Fruit fly (Drosophila melanogaster) whole organism, prepupa: ENCODE measurements around the gene CheB93a.
A peak's percentile ranks its signal among the peaks of the same experiment; 100 is the strongest.

ENCODE experiments used
- CG10669 ChIP-seq: fragments of 200-800 bp; sonication (Bioruptor generic); optimal IDR thresholded peaks from 3 replicates; lab custom pipeline; 2018; ENCODE audit warnings: missing biosample characterization, mild to moderate bottlenecking, missing genetic modification characterization, moderate library complexity
- CG11294 ChIP-seq: fragments of 200-800 bp; sonication (Bioruptor generic); IDR thresholded peaks from 2 replicates; pipeline ENCODE4 v1.3.6; 2022; ENCODE audit warnings: missing biosample characterization, missing genetic modification characterization
- CG11762 ChIP-seq: fragments of 200-800 bp; sonication (Bioruptor generic); optimal IDR thresholded peaks from 3 replicates; lab custom pipeline; 2016; ENCODE audit warnings: missing biosample characterization, missing genetic modification characterization; ENCODE audit not compliant: insufficient read depth
- CG11902 ChIP-seq: fragments of 200-800 bp; sonication (Bioruptor generic); optimal IDR thresholded peaks from 3 replicates; lab custom pipeline; 2016; ENCODE audit warnings: missing biosample characterization, missing genetic modification characterization
- CG1621 ChIP-seq: fragments of 200-800 bp; sonication (Bioruptor generic); optimal IDR thresholded peaks from 3 replicates; lab custom pipeline; 2018; ENCODE audit warnings: missing biosample characterization, mild to moderate bottlenecking, missing genetic modification characterization
- CG3032 ChIP-seq: fragments of 200-800 bp; optimal IDR thresholded peaks from 2 replicates; lab custom pipeline; 2019; ENCODE audit warnings: missing biosample characterization, mild to moderate bottlenecking, missing genetic modification characterization, moderate library complexity
- CG31627 ChIP-seq: fragments of 200-800 bp; sonication (Bioruptor generic); optimal IDR thresholded peaks from 3 replicates; lab custom pipeline; 2016; ENCODE audit warnings: missing biosample characterization, missing genetic modification characterization
- CG34406 ChIP-seq: fragments of 200-800 bp; sonication (Bioruptor generic); optimal IDR thresholded peaks from 3 replicates; lab custom pipeline; 2016; ENCODE audit warnings: missing biosample characterization, missing genetic modification characterization
- CG4318 ChIP-seq: fragments of 200-800 bp; sonication (Bioruptor generic); optimal IDR thresholded peaks from 3 replicates; lab custom pipeline; 2017; ENCODE audit warnings: missing biosample characterization, mild to moderate bottlenecking, missing genetic modification characterization
- CG6163 ChIP-seq: fragments of 200-800 bp; sonication (Bioruptor generic); IDR thresholded peaks from 3 replicates; pipeline ENCODE4 v1.3.6; 2022; ENCODE audit warnings: missing biosample characterization, missing genetic modification characterization
- CG6792 ChIP-seq: fragments of 200-800 bp; sonication (Bioruptor generic); optimal IDR thresholded peaks from 3 replicates; lab custom pipeline; 2016; ENCODE audit warnings: missing biosample characterization, missing genetic modification characterization
- CG6808 ChIP-seq: fragments of 200-800 bp; sonication (Bioruptor generic); optimal IDR thresholded peaks from 3 replicates; lab custom pipeline; 2017; ENCODE audit warnings: missing biosample characterization, missing genetic modification characterization, mild to moderate bottlenecking, moderate library complexity, missing genetic modification reagents
- CG6854 ChIP-seq: fragments of 200-800 bp; sonication (Bioruptor generic); optimal IDR thresholded peaks from 2 replicates; lab custom pipeline; 2017; ENCODE audit warnings: missing biosample characterization, mild to moderate bottlenecking, missing genetic modification characterization
- CG8119 ChIP-seq: fragments of 200-800 bp; sonication (Bioruptor generic); IDR thresholded peaks from 3 replicates; pipeline ENCODE4 v1.3.6; 2022; ENCODE audit warnings: missing biosample characterization, missing genetic modification characterization
- CG9139 ChIP-seq: fragments of 200-800 bp; sonication (Bioruptor generic); optimal IDR thresholded peaks from 3 replicates; lab custom pipeline; 2017; ENCODE audit warnings: missing biosample characterization, mild to moderate bottlenecking, missing genetic modification characterization
- Eip78C ChIP-seq: fragments of 200-800 bp; sonication (Bioruptor generic); peaks from one replicate; lab custom pipeline; 2016; ENCODE audit warnings: missing biosample characterization, missing genetic modification characterization
- Ets21C ChIP-seq: fragments of 200-800 bp; sonication (Bioruptor generic); optimal IDR thresholded peaks from 3 replicates; lab custom pipeline; 2016; ENCODE audit warnings: missing biosample characterization, missing genetic modification characterization
- Ets96B ChIP-seq: fragments of 200-800 bp; optimal IDR thresholded peaks from 2 replicates; lab custom pipeline; 2019; ENCODE audit warnings: missing biosample characterization, mild to moderate bottlenecking, missing genetic modification characterization, moderate library complexity
- Gug ChIP-seq: fragments of 200-800 bp; sonication (Bioruptor generic); IDR thresholded peaks from 2 replicates; pipeline ENCODE4 v1.3.6; 2022; ENCODE audit warnings: missing biosample characterization, missing genetic modification characterization
- Hr38 ChIP-seq: sonication (Bioruptor generic); optimal IDR thresholded peaks from 2 replicates; lab custom pipeline; 2016; ENCODE audit warnings: missing biosample characterization, missing genetic modification characterization
- Hr4 ChIP-seq: fragments of 200-800 bp; sonication (Bioruptor generic); optimal IDR thresholded peaks from 3 replicates; lab custom pipeline; 2016; ENCODE audit warnings: missing biosample characterization, missing genetic modification characterization
- Lpt ChIP-seq: fragments of 200-800 bp; sonication (Bioruptor generic); optimal IDR thresholded peaks from 3 replicates; lab custom pipeline; 2016; ENCODE audit warnings: missing biosample characterization, missing genetic modification characterization
- OdsH ChIP-seq: fragments of 200-800 bp; sonication (Bioruptor generic); optimal IDR thresholded peaks from 3 replicates; lab custom pipeline; 2016; ENCODE audit warnings: missing biosample characterization, missing genetic modification characterization
- Smox ChIP-seq: fragments of 200-800 bp; sonication (Bioruptor generic); optimal IDR thresholded peaks from 3 replicates; lab custom pipeline; 2016; ENCODE audit warnings: missing biosample characterization, missing genetic modification characterization
- Sox102F ChIP-seq: fragments of 200-800 bp; sonication (Bioruptor generic); optimal IDR thresholded peaks from 2 replicates; lab custom pipeline; 2016; ENCODE audit warnings: missing biosample characterization, mild to moderate bottlenecking, missing genetic modification characterization
- Sox15 ChIP-seq: fragments of 200-800 bp; sonication (Bioruptor generic); optimal IDR thresholded peaks from 3 replicates; lab custom pipeline; 2016; ENCODE audit warnings: missing biosample characterization, missing genetic modification characterization
- achi ChIP-seq: fragments of 200-800 bp; sonication (Bioruptor generic); optimal IDR thresholded peaks from 3 replicates; lab custom pipeline; 2016; ENCODE audit warnings: missing biosample characterization, missing genetic modification characterization
- acj6 ChIP-seq: fragments of 200-800 bp; sonication (Bioruptor generic); optimal IDR thresholded peaks from 3 replicates; lab custom pipeline; 2016; ENCODE audit warnings: missing biosample characterization, missing genetic modification characterization
- cyc ChIP-seq: fragments of 200-800 bp; sonication (Bioruptor generic); optimal IDR thresholded peaks from 3 replicates; lab custom pipeline; 2016; ENCODE audit warnings: missing biosample characterization, missing genetic modification characterization
- dsx ChIP-seq: fragments of 200-800 bp; optimal IDR thresholded peaks from 3 replicates; lab custom pipeline; 2019; ENCODE audit warnings: missing biosample characterization, mild to moderate bottlenecking, missing genetic modification characterization, moderate library complexity; ENCODE audit not compliant: poor library complexity, severe bottlenecking
- esn ChIP-seq: fragments of 200-800 bp; sonication (Bioruptor generic); optimal IDR thresholded peaks from 2 replicates; lab custom pipeline; 2016; ENCODE audit warnings: missing biosample characterization, mild to moderate bottlenecking, missing genetic modification characterization, moderate library complexity
- fd59A ChIP-seq: fragments of 200-800 bp; sonication (Bioruptor generic); optimal IDR thresholded peaks from 2 replicates; lab custom pipeline; 2017; ENCODE audit warnings: missing biosample characterization, mild to moderate bottlenecking, missing genetic modification characterization, missing genetic modification reagents
- fd85E ChIP-seq: fragments of 200-800 bp; sonication (Bioruptor generic); optimal IDR thresholded peaks from 3 replicates; lab custom pipeline; 2016; ENCODE audit warnings: missing biosample characterization, missing genetic modification characterization
- fkh ChIP-seq: fragments of 200-800 bp; sonication (Bioruptor generic); optimal IDR thresholded peaks from 3 replicates; lab custom pipeline; 2017; ENCODE audit warnings: missing biosample characterization, mild to moderate bottlenecking, missing genetic modification characterization, moderate library complexity
- lz ChIP-seq: fragments of 200-800 bp; sonication (Bioruptor generic); optimal IDR thresholded peaks from 3 replicates; lab custom pipeline; 2016; ENCODE audit warnings: missing biosample characterization, missing genetic modification characterization
- pdm3 ChIP-seq: fragments of 200-800 bp; sonication (Bioruptor generic); optimal IDR thresholded peaks from 3 replicates; lab custom pipeline; 2016; ENCODE audit warnings: missing biosample characterization, missing genetic modification characterization
- salr ChIP-seq, 2 experiments: fragments of 200-800 bp; sonication (Bioruptor generic); optimal IDR thresholded peaks; 3 replicates each; lab custom pipeline; 2016 to 2018; ENCODE audit warnings: missing biosample characterization in 2 of 2, missing genetic modification characterization in 2 of 2, mild to moderate bottlenecking in 1 of 2
- ss ChIP-seq, 2 experiments: fragments of 200-800 bp; sonication (Bioruptor generic); optimal IDR thresholded peaks; 2 replicates in 1 of 2; 3 replicates in 1 of 2; lab custom pipeline; 2017 to 2018; ENCODE audit warnings: mild to moderate bottlenecking in 2 of 2, missing biosample characterization in 2 of 2, missing genetic modification characterization in 2 of 2, moderate library complexity in 1 of 2
- svp ChIP-seq: fragments of 200-800 bp; sonication (Bioruptor generic); peaks from one replicate; lab custom pipeline; 2016; ENCODE audit warnings: missing biosample characterization, missing genetic modification characterization
- topi ChIP-seq: fragments of 200-800 bp; sonication (Bioruptor generic); optimal IDR thresholded peaks from 3 replicates; lab custom pipeline; 2016; ENCODE audit warnings: missing biosample characterization, missing genetic modification characterization
- vri ChIP-seq: fragments of 200-800 bp; sonication (Bioruptor generic); optimal IDR thresholded peaks from 3 replicates; lab custom pipeline; 2016; ENCODE audit warnings: missing biosample characterization, mild to moderate bottlenecking, missing genetic modification characterization

Gene CheB93a

DNA sequence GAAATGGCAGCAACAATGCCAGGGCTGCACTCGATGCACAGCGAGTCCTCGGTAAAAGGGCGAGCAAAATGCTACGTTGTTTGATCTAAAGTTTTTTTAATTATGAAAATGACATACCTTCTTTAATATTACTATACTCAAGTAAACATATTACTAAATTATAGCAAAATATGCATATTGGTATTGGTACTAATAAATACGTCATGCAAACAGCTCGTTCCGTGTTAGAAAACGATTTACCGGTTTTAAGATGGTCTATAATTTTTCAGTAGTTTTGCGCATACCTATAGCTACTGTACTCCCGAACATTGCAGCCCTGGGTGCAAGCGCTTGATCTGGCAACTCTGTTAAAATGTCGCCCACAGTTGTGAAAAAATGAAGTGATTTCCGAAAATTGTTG lies 42.0 kb upstream of the CheB93a start (continued):
- TF ChIP-seq Gug (GFP tag; lab: Robert Waterston, UW) (peak; percentile 94), CG9139 (peak; percentile 87), CG6163 (GFP tag; lab: Robert Waterston, UW) (no peak; the same call in 1 of the 3 replicates), fkh (no peak), topi (GFP tag; lab: Kevin White, UChicago) (peak; percentile 96), pdm3 (GFP tag; lab: Kevin White, UChicago) (peak; percentile 98), Sox102F (GFP tag; lab: Kevin White, UChicago) (peak; percentile 95), fd59A (GFP tag; lab: Kevin White, UChicago) (peak; percentile 96), CG4318 (GFP tag; lab: Kevin White, UChicago) (peak; percentile 94), Ets96B (tag; lab: Kevin White, UChicago) (peak; percentile 93), Eip78C (GFP tag; lab: Kevin White, UChicago) (peak; percentile 99), CG1621 (peak; percentile 90), Hr38 (peak; percentile 43), acj6 (GFP tag; lab: Kevin White, UChicago) (peak; percentile 98), CG34406 (GFP tag; lab: Kevin White, UChicago) (peak; percentile 94), Ets21C (GFP tag; lab: Kevin White, UChicago) (peak; percentile 96), Hr4 (GFP tag; lab: Kevin White, UChicago) (peak; percentile 98), CG8119 (GFP tag; lab: Robert Waterston, UW) (peak; percentile 94), cyc (GFP tag; lab: Kevin White, UChicago) (peak; percentile 98), CG6854 (GFP tag; lab: Kevin White, UChicago) (peak; percentile 91), vri (GFP tag; lab: Kevin White, UChicago) (no peak), CG6792 (GFP tag; lab: Kevin White, UChicago) (peak; percentile 95), CG6808 (GFP tag; lab: Kevin White, UChicago) (peak; percentile 95), Sox15 (GFP tag; lab: Kevin White, UChicago) (peak; percentile 97), ss (GFP tag; optimal IDR thresholded peaks at IDR 0.05; lab: Kevin White, UChicago) (peak in 1 of 2 experiments; percentile 95)

DNA sequence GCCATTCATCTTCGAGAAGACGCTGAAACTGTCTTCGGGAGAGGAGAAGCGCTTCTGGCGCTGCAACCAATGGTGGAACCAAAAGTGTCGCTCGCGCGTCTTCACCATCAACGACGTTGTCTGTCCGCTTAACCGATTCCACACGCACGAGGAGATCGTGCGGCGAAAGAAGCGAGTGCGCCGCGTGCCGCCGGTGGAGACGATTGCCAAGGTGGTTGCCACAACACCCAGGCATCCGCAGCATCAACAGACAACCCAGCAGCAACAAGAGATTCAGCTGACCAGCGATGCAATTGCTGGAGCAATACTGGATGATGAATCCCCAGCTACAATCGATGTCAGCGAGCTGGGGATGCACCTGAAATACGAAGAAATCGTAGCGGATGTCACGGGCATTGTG lies 38.8 kb upstream of the CheB93a start:
- TF ChIP-seq CG11294: peak; percentile 32; the same call in 1 of the 2 replicates
- TF ChIP-seq fd85E (GFP tag; lab: Kevin White, UChicago): no peak
- no peak for TF ChIP-seq achi (GFP tag; lab: Kevin White, UChicago)
- no peak for TF ChIP-seq dsx (GFP tag; lab: Kevin White, UChicago)

DNA sequence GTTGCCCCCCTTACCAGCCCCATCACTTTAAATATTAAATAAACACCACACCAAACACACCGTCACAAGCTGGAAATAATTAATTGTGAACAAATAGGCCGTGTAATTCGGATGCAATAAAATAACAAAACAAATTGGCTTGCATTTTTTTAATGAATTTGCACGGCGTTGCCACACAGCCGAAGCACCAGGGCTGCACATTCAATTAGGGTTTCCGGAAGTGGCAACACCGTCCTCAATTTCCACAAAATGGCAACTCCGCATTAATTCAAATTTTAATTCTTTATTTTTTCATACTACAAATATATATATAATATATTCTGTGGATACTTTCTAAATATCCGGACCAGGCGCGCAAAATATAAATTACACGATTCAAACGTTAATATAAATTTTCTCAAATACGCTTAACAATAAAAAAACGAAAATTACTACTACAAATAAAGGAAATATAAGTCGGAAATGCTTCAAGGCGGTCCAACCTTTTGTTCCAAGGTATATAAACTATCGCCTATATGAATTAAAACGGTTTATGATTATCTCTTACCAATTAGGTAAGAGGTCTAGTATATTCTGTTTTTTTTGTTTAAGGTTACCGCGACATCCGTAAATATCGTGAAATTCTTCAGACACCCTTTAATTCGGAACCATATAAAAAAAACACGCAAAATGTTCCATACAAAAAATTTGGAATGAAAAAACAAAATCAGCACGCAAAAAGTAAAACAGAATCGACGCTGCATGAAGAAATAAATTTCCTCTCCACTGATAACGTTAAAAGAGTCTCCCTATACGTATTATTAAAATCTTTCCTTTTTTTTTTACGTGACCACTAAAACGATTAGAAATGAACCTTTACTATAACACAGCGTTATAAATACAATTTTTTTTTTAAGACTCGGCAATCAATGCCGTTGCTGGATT lies 33.6 kb upstream of the CheB93a start:
- no peak for TF ChIP-seq Smox (GFP tag; lab: Kevin White, UChicago)
- no peak for TF ChIP-seq Lpt (GFP tag; lab: Kevin White, UChicago)
- peak in 1 of 2 experiments; percentile 27 for TF ChIP-seq ss (GFP tag; optimal IDR thresholded peaks at IDR 0.05; lab: Kevin White, UChicago)
- no peak for TF ChIP-seq Hr4 (GFP tag; lab: Kevin White, UChicago)
- no peak for TF ChIP-seq svp (GFP tag; lab: Kevin White, UChicago)
- no peak for TF ChIP-seq Sox15 (GFP tag; lab: Kevin White, UChicago)
- no peak for TF ChIP-seq CG34406 (GFP tag; lab: Kevin White, UChicago)
- TF ChIP-seq CG11294: no peak
- TF ChIP-seq achi (GFP tag; lab: Kevin White, UChicago): no peak
- peak; percentile 56 for TF ChIP-seq CG6854 (GFP tag; lab: Kevin White, UChicago)
- TF ChIP-seq Sox102F (GFP tag; lab: Kevin White, UChicago): no peak
- TF ChIP-seq CG9139: no peak
- TF ChIP-seq salr (GFP tag; optimal IDR thresholded peaks at IDR 0.05; lab: Kevin White, UChicago): peak in 1 of 2 experiments; percentile 19
- TF ChIP-seq CG11762 (GFP tag; lab: Kevin White, UChicago): no peak
- TF ChIP-seq Eip78C (GFP tag; lab: Kevin White, UChicago): peak; percentile 53
- TF ChIP-seq CG31627 (GFP tag; lab: Kevin White, UChicago): no peak
- peak; percentile 26 for TF ChIP-seq cyc (GFP tag; lab: Kevin White, UChicago)
- no peak for TF ChIP-seq Gug (GFP tag; lab: Robert Waterston, UW)
- no peak for TF ChIP-seq fd85E (GFP tag; lab: Kevin White, UChicago)
- TF ChIP-seq CG1621: peak; percentile 61
- TF ChIP-seq Ets96B (tag; lab: Kevin White, UChicago): no peak
- peak; percentile 29 for TF ChIP-seq CG6808 (GFP tag; lab: Kevin White, UChicago)
- TF ChIP-seq lz (GFP tag; lab: Kevin White, UChicago): peak; percentile 7
- TF ChIP-seq CG11902 (GFP tag; lab: Kevin White, UChicago): no peak
- no peak for TF ChIP-seq CG10669 (GFP tag; lab: Kevin White, UChicago)
- peak; percentile 18 for TF ChIP-seq esn (GFP tag; lab: Kevin White, UChicago)
- peak; percentile 24 for TF ChIP-seq CG3032
- no peak for TF ChIP-seq OdsH (GFP tag; lab: Kevin White, UChicago)
